Worm (Caenorhabditis elegans) whole organism, young adult: ENCODE measurements around the gene C16C8.9.

Source experiments
- D2030.7 ChIP-seq: fragments of 200-800 bp; sonication (Bioruptor generic); IDR thresholded peaks from 2 replicates; pipeline ENCODE4 v1.3.6; 2022; ENCODE audit warnings: missing genetic modification reagents, missing genetic modification characterization, missing compliant biosample characterization
- F10E7.11 ChIP-seq: sonication (generic microtip); optimal IDR thresholded peaks from 2 replicates; lab custom pipeline; 2017; ENCODE audit warnings: mild to moderate bottlenecking, missing genetic modification characterization, moderate library complexity, missing compliant biosample characterization
- F33H1.4 ChIP-seq: fragments of 200-800 bp; sonication (Bioruptor generic); IDR thresholded peaks from 2 replicates; pipeline ENCODE4 v1.3.6; 2022; ENCODE audit warnings: missing genetic modification reagents, missing genetic modification characterization, missing compliant biosample characterization
- F52B5.7 ChIP-seq: sonication (generic microtip); optimal IDR thresholded peaks from 2 replicates; lab custom pipeline; 2016; ENCODE audit warnings: mild to moderate bottlenecking, missing genetic modification characterization, missing compliant biosample characterization
- K12H6.12 ChIP-seq: fragments of 200-800 bp; sonication (Bioruptor generic); optimal IDR thresholded peaks from 2 replicates; lab custom pipeline; 2018; ENCODE audit warnings: mild to moderate bottlenecking, missing genetic modification characterization, missing compliant biosample characterization
- Y56A3A.18 ChIP-seq: fragments of 200-800 bp; sonication (Bioruptor generic); IDR thresholded peaks from 2 replicates; pipeline ENCODE4 v1.3.6; 2022; ENCODE audit warnings: missing genetic modification reagents, missing genetic modification characterization, missing compliant biosample characterization
- Y67H2A.10 ChIP-seq: fragments of 200-800 bp; sonication (Bioruptor generic); conservative IDR thresholded peaks from 2 replicates; pipeline ENCODE4 v1.3.6; 2022; ENCODE audit warnings: missing genetic modification reagents, missing genetic modification characterization, missing compliant biosample characterization
- ama-1 ChIP-seq, 3 experiments: fragments of 150-350 bp in 1 of 3; sonication (generic microtip) in 2 of 3; optimal IDR thresholded peaks; 2 replicates each; lab custom pipeline; 2014 to 2018; ENCODE audit warnings: missing biosample characterization in 2 of 3, missing genetic modification characterization in 2 of 3, missing genetic modification reagents in 2 of 3
- aptf-2 ChIP-seq: fragments of 200-800 bp; sonication (Bioruptor generic); conservative IDR thresholded peaks from 2 replicates; pipeline ENCODE4 v1.3.6; 2022; ENCODE audit warnings: missing genetic modification reagents, missing genetic modification characterization, missing compliant biosample characterization
- aptf-3 ChIP-seq: fragments of 200-800 bp; sonication (Bioruptor generic); IDR thresholded peaks from 2 replicates; pipeline ENCODE4 v1.3.6; 2022; ENCODE audit warnings: missing genetic modification characterization, missing compliant biosample characterization
- atf-7 ChIP-seq: sonication (generic microtip); optimal IDR thresholded peaks from 2 replicates; lab custom pipeline; 2017; ENCODE audit warnings: mild to moderate bottlenecking, missing genetic modification characterization, missing compliant biosample characterization
- bed-1 ChIP-seq: fragments of 200-800 bp; sonication (Bioruptor generic); IDR thresholded peaks from 2 replicates; pipeline ENCODE4 v1.3.6; 2022; ENCODE audit warnings: missing genetic modification reagents, missing genetic modification characterization, missing compliant biosample characterization
- cebp-1 ChIP-seq, 2 experiments: fragments of 200-800 bp in 1 of 2; sonication (Bioruptor generic) in 1 of 2; sonication (generic microtip) in 1 of 2; IDR thresholded peaks in 1 of 2; optimal IDR thresholded peaks in 1 of 2; 2 replicates each; pipeline versions ENCODE4 v1.3.6 to Lab custom; 2017 to 2022; ENCODE audit warnings: missing compliant biosample characterization in 2 of 2, missing genetic modification characterization in 2 of 2, mild to moderate bottlenecking in 1 of 2, missing genetic modification reagents in 1 of 2, moderate library complexity in 1 of 2
- cebp-2 ChIP-seq: fragments of 200-800 bp; sonication (Bioruptor generic); IDR thresholded peaks from 2 replicates; pipeline ENCODE4 v1.3.6; 2022; ENCODE audit warnings: missing genetic modification characterization, missing compliant biosample characterization
- ceh-79 ChIP-seq: sonication (generic microtip); optimal IDR thresholded peaks from 2 replicates; lab custom pipeline; 2017; ENCODE audit warnings: mild to moderate bottlenecking, missing genetic modification characterization, missing compliant biosample characterization
- die-1 ChIP-seq: sonication (generic microtip); optimal IDR thresholded peaks from 2 replicates; lab custom pipeline; 2016; ENCODE audit warnings: missing genotype, mild to moderate bottlenecking, missing genetic modification characterization, missing compliant biosample characterization
- dox-1 ChIP-seq: fragments of 200-800 bp; sonication (Bioruptor generic); IDR thresholded peaks from 2 replicates; pipeline ENCODE4 v1.3.6; 2022; ENCODE audit warnings: missing genetic modification reagents, missing genetic modification characterization, missing compliant biosample characterization
- egl-18 ChIP-seq: fragments of 200-800 bp; sonication (Bioruptor generic); IDR thresholded peaks from 2 replicates; pipeline ENCODE4 v1.3.6; 2022; ENCODE audit warnings: missing genetic modification reagents, missing genetic modification characterization, missing compliant biosample characterization
- egrh-3 ChIP-seq: fragments of 200-800 bp; sonication (Bioruptor generic); IDR thresholded peaks from 2 replicates; pipeline ENCODE4 v1.3.6; 2022; ENCODE audit warnings: missing genetic modification reagents, missing genetic modification characterization, missing compliant biosample characterization
- gei-17 ChIP-seq: fragments of 200-800 bp; sonication (Bioruptor generic); optimal IDR thresholded peaks from 2 replicates; lab custom pipeline; 2018; ENCODE audit warnings: mild to moderate bottlenecking, missing genetic modification characterization, missing compliant biosample characterization
- hlh-12 ChIP-seq: sonication (generic microtip); optimal IDR thresholded peaks from 2 replicates; lab custom pipeline; 2016; ENCODE audit warnings: missing genetic modification characterization, missing compliant biosample characterization
- hmg-1.2 ChIP-seq: fragments of 200-800 bp; sonication (Bioruptor generic); IDR thresholded peaks from 2 replicates; pipeline ENCODE4 v1.3.6; 2022; ENCODE audit warnings: missing genetic modification reagents, missing genetic modification characterization, missing compliant biosample characterization
- let-526 ChIP-seq: fragments of 200-800 bp; sonication (Bioruptor generic); IDR thresholded peaks from 2 replicates; pipeline ENCODE4 v1.3.6; 2022; ENCODE audit warnings: missing genetic modification reagents, missing genetic modification characterization, missing compliant biosample characterization
- lin-26 ChIP-seq: fragments of 200-800 bp; sonication (Bioruptor generic); IDR thresholded peaks from 2 replicates; pipeline ENCODE4 v1.3.6; 2022; ENCODE audit warnings: missing genetic modification reagents, missing genetic modification characterization, missing compliant biosample characterization
- lin-35 ChIP-seq, 3 experiments: fragments of 150-350 bp in 2 of 3; sonication (generic microtip) in 1 of 3; optimal IDR thresholded peaks; 2 replicates each; lab custom pipeline; 2014 to 2018; ENCODE audit warnings: missing biosample characterization in 3 of 3, missing genetic modification characterization in 3 of 3, missing genetic modification reagents in 3 of 3
- lsy-27 ChIP-seq: sonication (generic microtip); optimal IDR thresholded peaks from 2 replicates; lab custom pipeline; 2017; ENCODE audit warnings: missing genetic modification characterization, mild to moderate bottlenecking, missing compliant biosample characterization, antibody characterized with exemption, missing genotype, borderline replicate concordance; ENCODE audit not compliant: insufficient read depth
- madf-3 ChIP-seq: fragments of 200-800 bp; sonication (Bioruptor generic); IDR thresholded peaks from 2 replicates; pipeline ENCODE4 v1.3.6; 2022; ENCODE audit warnings: missing genetic modification reagents, missing genetic modification characterization, missing compliant biosample characterization
- mel-28 ChIP-seq: sonication (generic microtip); optimal IDR thresholded peaks from 2 replicates; lab custom pipeline; 2016; ENCODE audit warnings: borderline replicate concordance, mild to moderate bottlenecking, missing genetic modification characterization, missing compliant biosample characterization
- mes-4 ChIP-seq: sonication (generic microtip); optimal IDR thresholded peaks from 2 replicates; lab custom pipeline; 2016; ENCODE audit warnings: missing genotype, missing genetic modification characterization, missing compliant biosample characterization
- nfya-1 ChIP-seq: sonication (generic microtip); optimal IDR thresholded peaks from 2 replicates; lab custom pipeline; 2017; ENCODE audit warnings: antibody characterized with exemption, missing compliant biosample characterization, missing genetic modification characterization, borderline replicate concordance; ENCODE audit not compliant: insufficient read depth
- nfya-2 ChIP-seq: fragments of 200-800 bp; sonication (Bioruptor generic); IDR thresholded peaks from 2 replicates; pipeline ENCODE4 v1.3.6; 2022; ENCODE audit warnings: missing genetic modification reagents, missing genetic modification characterization, missing compliant biosample characterization
- nhr-120 ChIP-seq: fragments of 200-800 bp; sonication (Bioruptor generic); IDR thresholded peaks from 2 replicates; pipeline ENCODE4 v1.3.6; 2022; ENCODE audit warnings: missing genetic modification characterization, missing compliant biosample characterization
- nhr-27 ChIP-seq: fragments of 200-800 bp; sonication (Bioruptor generic); optimal IDR thresholded peaks from 2 replicates; lab custom pipeline; 2018; ENCODE audit warnings: mild to moderate bottlenecking, missing genetic modification characterization, moderate library complexity, missing compliant biosample characterization
- pbrm-1 ChIP-seq: fragments of 200-800 bp; sonication (Bioruptor generic); IDR thresholded peaks from 2 replicates; pipeline ENCODE4 v1.3.6; 2022; ENCODE audit warnings: missing genetic modification reagents, missing genetic modification characterization, missing compliant biosample characterization
- rec-8 ChIP-seq, 2 experiments: sonication (generic microtip); optimal IDR thresholded peaks; 2 replicates each; lab custom pipeline; 2016; ENCODE audit warnings: mild to moderate bottlenecking in 2 of 2, missing genetic modification characterization in 2 of 2, missing genetic modification reagents in 2 of 2, missing genotype in 2 of 2, missing biosample characterization in 1 of 2, missing compliant biosample characterization in 1 of 2, moderate library complexity in 1 of 2
- repo-1 ChIP-seq: sonication (generic microtip); optimal IDR thresholded peaks from 2 replicates; lab custom pipeline; 2017; ENCODE audit warnings: mild to moderate bottlenecking, missing genetic modification characterization, missing compliant biosample characterization
- sdz-38 ChIP-seq: sonication (generic microtip); optimal IDR thresholded peaks from 2 replicates; lab custom pipeline; 2016; ENCODE audit warnings: missing genotype, missing genetic modification characterization, missing compliant biosample characterization
- sea-2 ChIP-seq: fragments of 200-800 bp; sonication (Bioruptor generic); IDR thresholded peaks from 2 replicates; pipeline ENCODE4 v1.3.6; 2022; ENCODE audit warnings: missing genetic modification characterization, missing compliant biosample characterization
- snpc-1.1 ChIP-seq: sonication (generic microtip); optimal IDR thresholded peaks from 2 replicates; lab custom pipeline; 2017; ENCODE audit warnings: missing genetic modification characterization, mild to moderate bottlenecking, missing compliant biosample characterization, antibody characterized with exemption, moderate library complexity, missing genotype, missing genetic modification reagents; ENCODE audit not compliant: insufficient read depth
- snpc-4 ChIP-seq, 5 experiments: fragments of 150-350 bp in 1 of 5; sonication (generic microtip) in 4 of 5; optimal IDR thresholded peaks; 2 replicates each; lab custom pipeline; 2014 to 2018; ENCODE audit warnings: missing genetic modification characterization in 5 of 5, missing biosample characterization in 3 of 5, antibody characterized with exemption in 2 of 5, mild to moderate bottlenecking in 2 of 5, missing compliant biosample characterization in 2 of 5, missing genotype in 2 of 5, moderate library complexity in 2 of 5, missing genetic modification reagents in 1 of 5
- sptf-2 ChIP-seq: fragments of 200-800 bp; sonication (Bioruptor generic); optimal IDR thresholded peaks from 2 replicates; lab custom pipeline; 2018; ENCODE audit warnings: mild to moderate bottlenecking, missing genetic modification characterization, missing compliant biosample characterization
- tlf-1 ChIP-seq: fragments of 200-800 bp; sonication (Bioruptor generic); optimal IDR thresholded peaks from 2 replicates; lab custom pipeline; 2018; ENCODE audit warnings: mild to moderate bottlenecking, missing genetic modification characterization, missing compliant biosample characterization
- unc-130 ChIP-seq: sonication (generic microtip); optimal IDR thresholded peaks from 2 replicates; lab custom pipeline; 2016; ENCODE audit warnings: missing genetic modification reagents, missing genetic modification characterization, missing compliant biosample characterization
- zfh-2 ChIP-seq: fragments of 200-800 bp; sonication (Bioruptor generic); conservative IDR thresholded peaks from 2 replicates; pipeline ENCODE4 v1.3.6; 2022; ENCODE audit warnings: missing genetic modification reagents, missing genetic modification characterization, missing compliant biosample characterization
- ztf-18 ChIP-seq: sonication (generic microtip); optimal IDR thresholded peaks from 2 replicates; lab custom pipeline; 2016; ENCODE audit warnings: missing genotype, mild to moderate bottlenecking, missing genetic modification characterization, missing compliant biosample characterization
- ztf-26 ChIP-seq: sonication (generic microtip); optimal IDR thresholded peaks from 2 replicates; lab custom pipeline; 2017; ENCODE audit warnings: missing genetic modification characterization, missing compliant biosample characterization

Gene C16C8.9

ce11 chrII:3439244-3439698 lies 23.7 kb downstream of the C16C8.9 start (continued):
- TF ChIP-seq unc-130 (GFP tag; lab: Kevin White, UChicago) (peak; percentile 19), D2030.7 (GFP tag; lab: Robert Waterston, UW) (peak; percentile 86), let-526 (peak; percentile 40; the same call in 1 of the 2 replicates), lin-35 (GFP tag; optimal IDR thresholded peaks at IDR 0.05; lab: Kevin White, UChicago) (peak in 1 of 3 experiments; percentile 39), gei-17 (GFP tag; lab: Kevin White, UChicago) (peak; percentile 46), sptf-2 (GFP tag; lab: Kevin White, UChicago) (peak; percentile 73), nfya-2 (GFP tag; lab: Robert Waterston, UW) (no peak), sdz-38 (tag; lab: Kevin White, UChicago) (no peak), ama-1 (optimal IDR thresholded peaks at IDR 0.05; lab: Kevin White, UChicago) (no peak), ama-1 (GFP tag; optimal IDR thresholded peaks at IDR 0.05; lab: Kevin White, UChicago) (peak in 1 of 2 experiments; percentile 65), aptf-2 (peak; percentile 43; the same call in 1 of the 2 replicates), Y67H2A.10 (GFP tag; lab: Robert Waterston, UW) (no peak), snpc-1.1 (tag; lab: Kevin White, UChicago) (peak; percentile 7), mes-4 (tag; lab: Kevin White, UChicago) (peak; percentile 40), nfya-1 (tag; lab: Kevin White, UChicago) (no peak), hlh-12 (tag; lab: Kevin White, UChicago) (no peak), lsy-27 (tag; lab: Kevin White, UChicago) (no peak), rec-8 (tag; optimal IDR thresholded peaks at IDR 0.05; lab: Kevin White, UChicago) (peak; percentile 74 to 82), ceh-79 (tag; lab: Kevin White, UChicago) (peak; percentile 75), aptf-3 (0 out of 2 replicates have a peak, but pooled peaks have one; percentile 37), zfh-2 (GFP tag; lab: Robert Waterston, UW) (peak; percentile 92), F52B5.7 (tag; lab: Kevin White, UChicago) (peak; percentile 8), ztf-18 (tag; lab: Kevin White, UChicago) (peak; percentile 66), lin-26 (peak; percentile 96), bed-1 (no peak), sea-2 (GFP tag; lab: Robert Waterston, UW) (no peak), F33H1.4 (GFP tag; lab: Robert Waterston, UW) (0 out of 2 replicates have a peak, but pooled peaks have one; percentile 32), F10E7.11 (peak; percentile 65), dox-1 (GFP tag; lab: Robert Waterston, UW) (peak; percentile 92), nhr-27 (peak; percentile 69), mel-28 (no peak), die-1 (peak; percentile 80), atf-7 (tag; lab: Kevin White, UChicago) (peak; percentile 75), Y56A3A.18 (GFP tag; lab: Robert Waterston, UW) (peak; percentile 87), cebp-1 (GFP tag; IDR thresholded peaks at IDR 0.05; lab: Robert Waterston, UW) (no peak), cebp-1 (tag; optimal IDR thresholded peaks at IDR 0.05; lab: Kevin White, UChicago) (peak; percentile 76), repo-1 (tag; lab: Kevin White, UChicago) (peak; percentile 82), madf-3 (no peak), egl-18 (GFP tag; lab: Robert Waterston, UW) (no peak), ztf-26 (peak; percentile 84), pbrm-1 (GFP tag; lab: Robert Waterston, UW) (peak; percentile 81), egrh-3 (GFP tag; lab: Robert Waterston, UW) (peak; percentile 92), tlf-1 (GFP tag; lab: Kevin White, UChicago) (peak; percentile 27), nhr-120 (GFP tag; lab: Robert Waterston, UW) (0 out of 2 replicates have a peak, but pooled peaks have one; percentile 79), hmg-1.2 (GFP tag; lab: Robert Waterston, UW) (peak; percentile 74), snpc-4 (GFP tag; optimal IDR thresholded peaks at IDR 0.05; lab: Kevin White, UChicago) (peak; percentile 58), snpc-4 (tag; optimal IDR thresholded peaks at IDR 0.05; lab: Kevin White, UChicago) (peak in 3 of 4 experiments; percentile 47 to 66 (median 60)), cebp-2 (GFP tag; lab: Robert Waterston, UW) (0 out of 2 replicates have a peak, but pooled peaks have one; percentile 46), K12H6.12 (tag; lab: Kevin White, UChicago) (peak; percentile 44)
